Fruit fly (Drosophila melanogaster): ENCODE results near the gene Cht11.

Cht11 gene

dm6 chrX:6859756-6860412 is 10.6 kb upstream of the Cht11 start (continued):
- TF ChIP-seq CG15601 (tag; optimal IDR thresholded peaks at IDR 0.05): peak; percentile 30
- peak; percentile 64 for TF ChIP-seq CG13775 (GFP tag; optimal IDR thresholded peaks at IDR 0.05)
- peak; percentile 82 for TF ChIP-seq BtbVII (GFP tag; optimal IDR thresholded peaks at IDR 0.05)
- no peak for TF ChIP-seq unc-4 (GFP tag; IDR thresholded peaks at IDR 0.05; ENCODE audit: partially characterized antibody)
- TF ChIP-seq eyg (GFP tag; optimal IDR thresholded peaks at IDR 0.05): no peak
- no peak for TF ChIP-seq twi (tag; optimal IDR thresholded peaks at IDR 0.05)
- TF ChIP-seq trh (GFP tag; optimal IDR thresholded peaks at IDR 0.05): no peak
- TF ChIP-seq Optix (GFP tag; IDR thresholded peaks at IDR 0.05): peak; percentile 52; the same call in 1 of the 3 replicates
- peak; percentile 21 for TF ChIP-seq corto (GFP tag; optimal IDR thresholded peaks at IDR 0.05)
- TF ChIP-seq CG9727 (GFP tag; optimal IDR thresholded peaks at IDR 0.05): peak; percentile 90
- TF ChIP-seq vnd (GFP tag; IDR thresholded peaks at IDR 0.05; ENCODE audit: partially characterized antibody): no peak
- TF ChIP-seq ara (GFP tag; IDR thresholded peaks at IDR 0.05): 0 out of 2 replicates have a peak, but pooled peaks have one; percentile 36
- TF ChIP-seq trem (tag; optimal IDR thresholded peaks at IDR 0.05): peak; percentile 54
- TF ChIP-seq inv (GFP tag; IDR thresholded peaks at IDR 0.05; ENCODE audit: partially characterized antibody): no peak
- TF ChIP-seq aop (GFP tag; IDR thresholded peaks at IDR 0.05): no peak
- TF ChIP-seq stc (GFP tag; IDR thresholded peaks at IDR 0.05): peak; percentile 75
- TF ChIP-seq bbx (GFP tag; IDR thresholded peaks at IDR 0.05; ENCODE audit: partially characterized antibody): no peak
- TF ChIP-seq CG32767 (GFP tag; IDR thresholded peaks at IDR 0.05): no peak
- TF ChIP-seq HLH54F (GFP tag; optimal IDR thresholded peaks at IDR 0.05): peak; percentile 28
- TF ChIP-seq CG16779 (GFP tag; IDR thresholded peaks at IDR 0.05): no peak
- TF ChIP-seq prd (optimal IDR thresholded peaks at IDR 0.05): no peak
- TF ChIP-seq prd (GFP tag; IDR thresholded peaks at IDR 0.05): peak; percentile 83
- peak; percentile 69 for TF ChIP-seq her (GFP tag; optimal IDR thresholded peaks at IDR 0.05)
- TF ChIP-seq CG2712 (tag; optimal IDR thresholded peaks at IDR 0.05): peak; percentile 86
- no peak for TF ChIP-seq CG9797 (GFP tag; optimal IDR thresholded peaks at IDR 0.05)
- TF ChIP-seq CG11695 (GFP tag; IDR thresholded peaks at IDR 0.05): peak; percentile 71
- no peak for TF ChIP-seq CG10565 (GFP tag; optimal IDR thresholded peaks at IDR 0.05)
- TF ChIP-seq CG11723 (GFP tag; optimal IDR thresholded peaks at IDR 0.05): peak; percentile 20
- TF ChIP-seq sisA (GFP tag; IDR thresholded peaks at IDR 0.05): peak; percentile 85
- TF ChIP-seq lov (optimal IDR thresholded peaks at IDR 0.05): no peak
- 0 out of 3 replicates have a peak, but pooled peaks have one; percentile 37 for TF ChIP-seq lov (GFP tag; IDR thresholded peaks at IDR 0.05)
- no peak for TF ChIP-seq zfh2 (GFP tag; optimal IDR thresholded peaks at IDR 0.05)
- peak; percentile 84 for TF ChIP-seq CG15011 (GFP tag; optimal IDR thresholded peaks at IDR 0.05)
- peak; percentile 59 for TF ChIP-seq CG3995 (GFP tag; optimal IDR thresholded peaks at IDR 0.05)
- TF ChIP-seq Ptx1 (GFP tag; IDR thresholded peaks at IDR 0.05): peak; percentile 84
- TF ChIP-seq ac (GFP tag; optimal IDR thresholded peaks at IDR 0.05): no peak
- TF ChIP-seq crc (GFP tag; optimal IDR thresholded peaks at IDR 0.05): peak; percentile 73
- TF ChIP-seq sr (GFP tag; IDR thresholded peaks at IDR 0.05): peak; percentile 47; the same call in 2 of the 3 replicates
- TF ChIP-seq gsb-n (tag; optimal IDR thresholded peaks at IDR 0.05): peak; percentile 3
- TF ChIP-seq jigr1 (GFP tag; IDR thresholded peaks at IDR 0.05): peak; percentile 71; the same call in 2 of the 3 replicates
- TF ChIP-seq Tbp (GFP tag; optimal IDR thresholded peaks at IDR 0.05): no peak
- TF ChIP-seq Dek (tag; optimal IDR thresholded peaks at IDR 0.05): peak; percentile 25
- TF ChIP-seq Hr78 (GFP tag; optimal IDR thresholded peaks at IDR 0.05): no peak
- TF ChIP-seq grau (tag; optimal IDR thresholded peaks at IDR 0.05): peak; percentile 58
- peak; percentile 44 for TF ChIP-seq Drgx (GFP tag; IDR thresholded peaks at IDR 0.05)
- TF ChIP-seq kni (GFP tag; optimal IDR thresholded peaks at IDR 0.05): peak; percentile 41
- TF ChIP-seq sens (GFP tag): peak; percentile 98
- TF ChIP-seq CG10462 (GFP tag; optimal IDR thresholded peaks at IDR 0.05): no peak
- TF ChIP-seq croc (GFP tag; conservative IDR thresholded peaks at IDR 0.05): peak; percentile 71
- TF ChIP-seq zen2 (GFP tag; IDR thresholded peaks at IDR 0.05; ENCODE audit: partially characterized antibody): no peak
